Worm (Caenorhabditis elegans): ENCODE results near the gene C14B4.2.

ce11 chrV:19301934-19302333, 60.5 kb downstream of the C14B4.2 start, which contains the start of gene fbxb-62:
- TF ChIP-seq nhr-11 (tag; optimal IDR thresholded peaks at IDR 0.05) (no peak), nhr-6 (tag; optimal IDR thresholded peaks at IDR 0.05) (no peak), nhr-12 (tag; optimal IDR thresholded peaks at IDR 0.05) (no peak), zag-1 (tag; optimal IDR thresholded peaks at IDR 0.05) (no peak), nhr-237 (tag; optimal IDR thresholded peaks at IDR 0.05) (no peak), snpc-4 (tag; optimal IDR thresholded peaks at IDR 0.05) (no peak), lin-39 (tag; optimal IDR thresholded peaks at IDR 0.05) (no peak), dmd-4 (tag; optimal IDR thresholded peaks at IDR 0.05) (no peak), mab-5 (tag; optimal IDR thresholded peaks at IDR 0.05) (no peak), fos-1 (tag; optimal IDR thresholded peaks at IDR 0.05) (no peak)

Measured in whole organism, L2 larva.